Fruit fly (Drosophila melanogaster) whole organism, embryonic: ENCODE results near the gene odd.

Experiments
- CG11247 ChIP-seq: fragments of 200-800 bp; sonication (Bioruptor generic); IDR thresholded peaks from 2 replicates; pipeline ENCODE4 v1.3.6; 2022; ENCODE audit warnings: missing biosample characterization, missing genetic modification characterization
- CG12744 ChIP-seq: fragments of 200-800 bp; sonication (Bioruptor generic); optimal IDR thresholded peaks from 2 replicates; lab custom pipeline; 2016; ENCODE audit warnings: missing biosample characterization, missing genetic modification characterization
- CG14441 ChIP-seq: fragments of 200-800 bp; sonication (Bioruptor generic); IDR thresholded peaks from 2 replicates; pipeline ENCODE4 v1.3.6; 2022; ENCODE audit warnings: missing biosample characterization, missing genetic modification characterization
- CG15479 ChIP-seq: fragments of 200-800 bp; sonication (Bioruptor generic); optimal IDR thresholded peaks from 3 replicates; lab custom pipeline; 2019; ENCODE audit warnings: missing biosample characterization, mild to moderate bottlenecking, missing genetic modification characterization, moderate library complexity
- CG15601 ChIP-seq: fragments of 200-800 bp; sonication (Bioruptor generic); optimal IDR thresholded peaks from 3 replicates; lab custom pipeline; 2019; ENCODE audit warnings: missing biosample characterization, mild to moderate bottlenecking, missing genetic modification characterization, moderate library complexity
- CG32532 ChIP-seq: fragments of 200-800 bp; sonication (Bioruptor generic); IDR thresholded peaks from 2 replicates; pipeline ENCODE4 v1.3.6; 2022; ENCODE audit warnings: missing biosample characterization, missing genetic modification characterization
- CG32767 ChIP-seq: fragments of 200-800 bp; sonication (Bioruptor generic); IDR thresholded peaks from 2 replicates; pipeline ENCODE4 v1.3.6; 2022; ENCODE audit warnings: missing biosample characterization, missing genetic modification characterization
- CG42726 ChIP-seq: fragments of 200-800 bp; sonication (Bioruptor generic); IDR thresholded peaks from 2 replicates; pipeline ENCODE4 v1.3.6; 2022; ENCODE audit warnings: missing biosample characterization, missing genetic modification characterization; ENCODE audit not compliant: partially characterized antibody
- CG9932 ChIP-seq: fragments of 200-800 bp; sonication (Bioruptor generic); IDR thresholded peaks from 2 replicates; pipeline ENCODE4 v1.3.6; 2022; ENCODE audit warnings: missing biosample characterization, missing genetic modification characterization
- CkIIα-i1 ChIP-seq: fragments of 200-800 bp; sonication (Bioruptor generic); IDR thresholded peaks from 2 replicates; pipeline ENCODE4 v1.3.6; 2022; ENCODE audit warnings: missing biosample characterization, missing genetic modification characterization
- Dek ChIP-seq: fragments of 200-800 bp; sonication (Bioruptor generic); optimal IDR thresholded peaks from 3 replicates; lab custom pipeline; 2019; ENCODE audit warnings: missing biosample characterization, mild to moderate bottlenecking, missing genetic modification characterization, moderate library complexity
- Dll ChIP-seq: fragments of 200-800 bp; sonication (Bioruptor generic); IDR thresholded peaks from 4 replicates; pipeline ENCODE4 v1.3.6; 2022; ENCODE audit warnings: missing biosample characterization, missing genetic modification characterization; ENCODE audit not compliant: partially characterized antibody
- Drgx ChIP-seq: fragments of 200-800 bp; sonication (Bioruptor generic); IDR thresholded peaks from 2 replicates; pipeline ENCODE4 v1.3.6; 2022; ENCODE audit warnings: missing biosample characterization, missing genetic modification characterization
- Eip74EF ChIP-seq, 2 experiments: fragments of 200-800 bp in 1 of 2; fragments of >200 bp in 1 of 2; sonication (Bioruptor generic) in 1 of 2; optimal IDR thresholded peaks; 2 replicates each; lab custom pipeline; 2017 to 2019; ENCODE audit warnings: missing biosample characterization in 2 of 2, missing genetic modification characterization in 2 of 2, mild to moderate bottlenecking in 1 of 2, moderate library complexity in 1 of 2
- HLH4C ChIP-seq: fragments of 200-800 bp; sonication (Bioruptor generic); IDR thresholded peaks from 3 replicates; pipeline ENCODE4 v1.3.6; 2022; ENCODE audit warnings: missing biosample characterization, missing genetic modification characterization; ENCODE audit not compliant: partially characterized antibody
- HmgZ ChIP-seq: fragments of 200-800 bp; sonication (Bioruptor generic); optimal IDR thresholded peaks from 2 replicates; lab custom pipeline; 2018; ENCODE audit warnings: missing biosample characterization, mild to moderate bottlenecking, missing genetic modification characterization
- Hmr ChIP-seq: fragments of 200-800 bp; sonication (Bioruptor generic); optimal IDR thresholded peaks from 3 replicates; lab custom pipeline; 2017; ENCODE audit warnings: mild to moderate bottlenecking, missing biosample characterization, missing genetic modification reagents, missing genetic modification characterization
- Jarid2 ChIP-seq: fragments of 200-800 bp; sonication (Bioruptor generic); optimal IDR thresholded peaks from 3 replicates; lab custom pipeline; 2017; ENCODE audit warnings: mild to moderate bottlenecking, missing biosample characterization, missing genetic modification reagents, missing genetic modification characterization
- Med ChIP-seq: fragments of 200-800 bp; sonication (Bioruptor generic); peaks from one replicate; lab custom pipeline; 2016; ENCODE audit warnings: missing biosample characterization, missing genetic modification characterization, mild to moderate bottlenecking, inconsistent platforms, moderate library complexity
- NK7.1 ChIP-seq: fragments of 200-800 bp; sonication (Bioruptor generic); optimal IDR thresholded peaks from 3 replicates; lab custom pipeline; 2016; ENCODE audit warnings: missing biosample characterization, missing genetic modification characterization
- Nf-YA ChIP-seq: fragments of 200-800 bp; sonication (Bioruptor generic); IDR thresholded peaks from 2 replicates; pipeline ENCODE4 v1.3.6; 2022; ENCODE audit warnings: missing biosample characterization, missing genetic modification characterization
- Nf-YB ChIP-seq: fragments of 200-800 bp; sonication (Bioruptor generic); optimal IDR thresholded peaks from 3 replicates; lab custom pipeline; 2019; ENCODE audit warnings: missing biosample characterization, mild to moderate bottlenecking, missing genetic modification characterization, moderate library complexity
- PHDP ChIP-seq: fragments of 200-800 bp; sonication (Bioruptor generic); optimal IDR thresholded peaks from 3 replicates; lab custom pipeline; 2018; ENCODE audit warnings: missing biosample characterization, mild to moderate bottlenecking, missing genetic modification characterization, moderate library complexity
- Trl ChIP-seq, 3 experiments: fragments of >200 bp in 2 of 3; fragments of 200-800 bp in 1 of 3; sonication (Bioruptor generic) in 1 of 3; optimal IDR thresholded peaks; 2 replicates in 1 of 3; 3 replicates in 2 of 3; lab custom pipeline; 2016 to 2017; ENCODE audit warnings: missing biosample characterization in 1 of 3, missing genetic modification characterization in 1 of 3
- bsh ChIP-seq, 2 experiments: fragments of 200-800 bp; sonication (Bioruptor generic); optimal IDR thresholded peaks; 2 replicates each; lab custom pipeline; 2017 to 2018; ENCODE audit warnings: mild to moderate bottlenecking in 2 of 2, missing biosample characterization in 2 of 2, missing genetic modification characterization in 2 of 2, moderate library complexity in 1 of 2
- cg ChIP-seq: fragments of 200-800 bp; sonication (Bioruptor generic); optimal IDR thresholded peaks from 3 replicates; lab custom pipeline; 2019; ENCODE audit warnings: missing biosample characterization, mild to moderate bottlenecking, missing genetic modification characterization, moderate library complexity
- crol ChIP-seq: fragments of 200-800 bp; sonication (Bioruptor generic); IDR thresholded peaks from 2 replicates; pipeline ENCODE4 v1.3.6; 2022; ENCODE audit warnings: missing biosample characterization, missing genetic modification characterization
- danr ChIP-seq: fragments of 200-800 bp; sonication (Bioruptor generic); IDR thresholded peaks from 2 replicates; pipeline ENCODE4 v1.3.6; 2022; ENCODE audit warnings: missing biosample characterization, missing genetic modification characterization
- dpn ChIP-seq, 2 experiments: fragments of 200-800 bp; sonication (Bioruptor generic); optimal IDR thresholded peaks; 3 replicates each; lab custom pipeline; 2016; ENCODE audit warnings: missing biosample characterization in 2 of 2, missing genetic modification characterization in 2 of 2
- hkb ChIP-seq, 2 experiments: fragments of 200-800 bp in 1 of 2; fragments of >200 bp in 1 of 2; sonication (Bioruptor generic) in 1 of 2; IDR thresholded peaks in 1 of 2; optimal IDR thresholded peaks in 1 of 2; 2 replicates each; pipeline versions ENCODE4 v1.3.6 to Lab custom; 2017 to 2022; ENCODE audit warnings: missing biosample characterization in 1 of 2, missing genetic modification characterization in 1 of 2
- kah ChIP-seq: fragments of 200-800 bp; sonication (Bioruptor generic); optimal IDR thresholded peaks from 2 replicates; lab custom pipeline; 2018; ENCODE audit warnings: missing biosample characterization, mild to moderate bottlenecking, missing genetic modification characterization
- klu ChIP-seq: fragments of 200-800 bp; sonication (Bioruptor generic); IDR thresholded peaks from 2 replicates; pipeline ENCODE4 v1.3.6; 2022; ENCODE audit warnings: missing biosample characterization, missing genetic modification characterization
- lbe ChIP-seq: fragments of 200-800 bp; sonication (Bioruptor generic); optimal IDR thresholded peaks from 2 replicates; lab custom pipeline; 2016; ENCODE audit warnings: missing biosample characterization, mild to moderate bottlenecking, missing genetic modification characterization
- lilli ChIP-seq: fragments of 200-800 bp; sonication (Bioruptor generic); optimal IDR thresholded peaks from 3 replicates; lab custom pipeline; 2016; ENCODE audit warnings: missing biosample characterization, missing genetic modification characterization
- luna ChIP-seq: fragments of 200-800 bp; sonication (Bioruptor generic); optimal IDR thresholded peaks from 2 replicates; lab custom pipeline; 2016; ENCODE audit warnings: missing biosample characterization, missing genetic modification characterization
- onecut ChIP-seq: fragments of 200-800 bp; sonication (Bioruptor generic); IDR thresholded peaks from 2 replicates; pipeline ENCODE4 v1.3.6; 2022; ENCODE audit warnings: missing biosample characterization, missing genetic modification characterization
- pzg ChIP-seq: fragments of 200-800 bp; sonication (Bioruptor generic); optimal IDR thresholded peaks from 3 replicates; lab custom pipeline; 2018; ENCODE audit warnings: missing biosample characterization, mild to moderate bottlenecking, missing genetic modification characterization, moderate library complexity
- ranshi ChIP-seq: fragments of 200-800 bp; sonication (Bioruptor generic); IDR thresholded peaks from 2 replicates; pipeline ENCODE4 v1.3.6; 2022; ENCODE audit warnings: missing biosample characterization, missing genetic modification characterization
- sd ChIP-seq: fragments of 200-800 bp; sonication (Bioruptor generic); optimal IDR thresholded peaks from 3 replicates; lab custom pipeline; 2018; ENCODE audit warnings: missing biosample characterization, mild to moderate bottlenecking, missing genetic modification characterization, moderate library complexity
- sim ChIP-seq: fragments of 200-800 bp; sonication (Bioruptor generic); IDR thresholded peaks from 2 replicates; pipeline ENCODE4 v1.3.6; 2022; ENCODE audit warnings: missing biosample characterization, missing genetic modification characterization
- stc ChIP-seq: fragments of 200-800 bp; sonication (Bioruptor generic); IDR thresholded peaks from 2 replicates; pipeline ENCODE4 v1.3.6; 2022; ENCODE audit warnings: missing biosample characterization, missing genetic modification characterization
- tll ChIP-seq, 2 experiments: fragments of 200-800 bp in 1 of 2; fragments of >200 bp in 1 of 2; sonication (Bioruptor generic) in 1 of 2; optimal IDR thresholded peaks; 2 replicates each; lab custom pipeline; 2017 to 2019; ENCODE audit warnings: missing biosample characterization in 2 of 2, missing genetic modification characterization in 2 of 2, mild to moderate bottlenecking in 1 of 2, moderate library complexity in 1 of 2
- unc-4 ChIP-seq: fragments of 200-800 bp; sonication (Bioruptor generic); IDR thresholded peaks from 2 replicates; pipeline ENCODE4 v1.3.6; 2022; ENCODE audit warnings: missing biosample characterization, missing genetic modification characterization; ENCODE audit not compliant: partially characterized antibody
- vnd ChIP-seq: fragments of 200-800 bp; sonication (Bioruptor generic); IDR thresholded peaks from 3 replicates; pipeline ENCODE4 v1.3.6; 2022; ENCODE audit warnings: missing biosample characterization, missing genetic modification characterization; ENCODE audit not compliant: partially characterized antibody
- vvl ChIP-seq: fragments of 200-800 bp; sonication (Bioruptor generic); IDR thresholded peaks from 2 replicates; pipeline ENCODE4 v1.3.6; 2022; ENCODE audit warnings: missing biosample characterization, missing genetic modification characterization
- zen2 ChIP-seq: fragments of 200-800 bp; sonication (Bioruptor generic); IDR thresholded peaks from 3 replicates; pipeline ENCODE4 v1.3.6; 2022; ENCODE audit warnings: missing biosample characterization, missing genetic modification characterization; ENCODE audit not compliant: partially characterized antibody

The odd gene

DNA sequence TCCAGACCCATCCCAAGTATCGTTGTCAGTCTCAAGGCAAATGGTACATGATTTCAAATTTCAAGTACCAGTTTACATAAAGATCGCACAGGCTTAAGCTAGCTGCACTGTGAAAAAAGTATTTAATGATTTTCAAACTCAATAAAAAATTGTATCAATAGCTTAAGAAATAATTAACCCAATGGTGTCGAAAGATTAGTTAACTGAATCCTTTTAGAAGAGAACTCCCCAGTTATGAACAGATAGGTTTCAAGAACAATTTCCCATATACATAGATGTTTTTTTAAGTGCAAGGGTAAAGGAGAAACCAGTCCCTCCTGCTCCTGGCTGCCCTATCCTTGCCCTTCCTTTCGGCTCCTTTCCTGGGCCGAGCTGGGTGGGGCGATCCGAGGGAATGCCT is 23.9 kb downstream of the odd start:
- TF ChIP-seq HLH4C (GFP tag; lab: Robert Waterston, UW): no peak
- no peak for TF ChIP-seq CG11247 (GFP tag; lab: Robert Waterston, UW)
- peak in 1 of 2 experiments; percentile 9 for TF ChIP-seq bsh (GFP tag; optimal IDR thresholded peaks at IDR 0.05; lab: Kevin White, UChicago)
- no peak for TF ChIP-seq CG12744
- no peak for TF ChIP-seq lilli (GFP tag; lab: Kevin White, UChicago)
- TF ChIP-seq Drgx (GFP tag; lab: Robert Waterston, UW): no peak

DNA sequence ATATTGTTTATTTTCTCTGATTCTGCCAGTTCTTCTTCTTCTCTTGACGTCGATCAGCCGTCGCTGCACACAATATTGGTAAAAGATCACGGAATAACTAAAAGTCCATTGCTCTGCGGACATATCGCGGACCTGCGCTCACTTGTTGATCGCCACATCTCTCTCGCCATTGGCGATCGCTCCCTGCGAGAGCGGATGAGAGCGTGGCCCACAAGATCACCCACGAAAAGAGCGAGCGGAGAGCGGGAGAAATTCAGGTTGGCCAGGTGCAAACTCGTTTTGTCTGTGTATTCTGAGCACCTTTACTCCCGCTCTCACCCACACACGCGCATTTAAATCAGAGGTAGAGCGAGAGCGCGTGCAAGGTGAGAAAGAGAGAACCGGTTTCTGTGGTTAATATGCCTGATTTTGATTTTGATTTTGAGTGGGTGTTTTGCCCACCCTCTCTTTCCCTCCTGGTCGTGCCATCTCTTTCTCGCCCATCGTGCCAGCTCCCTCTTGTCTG is 25.8 kb downstream of the odd start, which contains the start of gene sob:
TSS of gene sob (minus strand) at position 102 of the 505 bp plus-strand sequence.
- TF ChIP-seq Hmr (GFP tag; lab: Kevin White, UChicago) (peak; percentile 8), Eip74EF (GFP tag; optimal IDR thresholded peaks at IDR 0.05; lab: Kevin White, UChicago) (no peak), Nf-YB (GFP tag; lab: Kevin White, UChicago) (peak; percentile 95), crol (GFP tag; lab: Robert Waterston, UW) (peak; percentile 61), klu (GFP tag; lab: Robert Waterston, UW) (peak; percentile 20; the same call in 1 of the 2 replicates), HmgZ (tag; lab: Kevin White, UChicago) (peak; percentile 42), unc-4 (GFP tag; lab: Robert Waterston, UW) (peak; percentile 49; the same call in 1 of the 2 replicates), CG15601 (tag; lab: Kevin White, UChicago) (peak; percentile 0), dpn (GFP tag; optimal IDR thresholded peaks at IDR 0.05; lab: Kevin White, UChicago) (no peak), zen2 (peak; percentile 84), Med (GFP tag; lab: Kevin White, UChicago) (peak; percentile 13), pzg (GFP tag; lab: Kevin White, UChicago) (no peak), lbe (peak; percentile 58), PHDP (tag; lab: Kevin White, UChicago) (peak; percentile 1), NK7.1 (no peak), Dll (GFP tag; lab: Robert Waterston, UW) (peak; percentile 80), sim (GFP tag; lab: Robert Waterston, UW) (no peak), luna (GFP tag; lab: Kevin White, UChicago) (no peak), CG15479 (GFP tag; lab: Kevin White, UChicago) (no peak), Trl (optimal IDR thresholded peaks at IDR 0.05; lab: Kevin White, UChicago) (peak; percentile 96 to 100), Trl (GFP tag; optimal IDR thresholded peaks at IDR 0.05; lab: Kevin White, UChicago) (peak; percentile 62), CG42726 (GFP tag; lab: Robert Waterston, UW) (0 out of 2 replicates have a peak, but pooled peaks have one; percentile 24), danr (no peak), CG32767 (GFP tag; lab: Robert Waterston, UW) (peak; percentile 17; the same call in 1 of the 2 replicates), CkIIα-i1 (GFP tag; lab: Robert Waterston, UW) (no peak), hkb (optimal IDR thresholded peaks at IDR 0.05; lab: Kevin White, UChicago) (no peak), hkb (GFP tag; IDR thresholded peaks at IDR 0.05; lab: Robert Waterston, UW) (peak; percentile 34; the same call in 1 of the 2 replicates), onecut (GFP tag; lab: Robert Waterston, UW) (0 out of 2 replicates have a peak, but pooled peaks have one; percentile 7), tll (GFP tag; optimal IDR thresholded peaks at IDR 0.05; lab: Kevin White, UChicago) (peak in 1 of 2 experiments; percentile 52), CG14441 (GFP tag; lab: Robert Waterston, UW) (no peak), cg (GFP tag; lab: Kevin White, UChicago) (peak; percentile 86), CG9932 (GFP tag; lab: Robert Waterston, UW) (peak; percentile 29; the same call in 1 of the 2 replicates), Nf-YA (peak; percentile 17; the same call in 1 of the 2 replicates), kah (GFP tag; lab: Kevin White, UChicago) (peak; percentile 55), CG32532 (GFP tag; lab: Robert Waterston, UW) (peak; percentile 83; the same call in 1 of the 2 replicates), Dek (tag; lab: Kevin White, UChicago) (no peak), stc (peak; percentile 38; the same call in 1 of the 2 replicates), vnd (GFP tag; lab: Robert Waterston, UW) (0 out of 3 replicates have a peak, but pooled peaks have one; percentile 21), Jarid2 (GFP tag; lab: Kevin White, UChicago) (peak; percentile 86), ranshi (GFP tag; lab: Robert Waterston, UW) (0 out of 2 replicates have a peak, but pooled peaks have one; percentile 3), sd (tag; lab: Kevin White, UChicago) (peak; percentile 14), vvl (peak; percentile 53; the same call in 1 of the 2 replicates)
